Fruit fly (Drosophila melanogaster): ENCODE data around the gene E5.
A peak's percentile ranks its signal among the peaks of the same experiment; 100 is the strongest.

Gene E5

DNA sequence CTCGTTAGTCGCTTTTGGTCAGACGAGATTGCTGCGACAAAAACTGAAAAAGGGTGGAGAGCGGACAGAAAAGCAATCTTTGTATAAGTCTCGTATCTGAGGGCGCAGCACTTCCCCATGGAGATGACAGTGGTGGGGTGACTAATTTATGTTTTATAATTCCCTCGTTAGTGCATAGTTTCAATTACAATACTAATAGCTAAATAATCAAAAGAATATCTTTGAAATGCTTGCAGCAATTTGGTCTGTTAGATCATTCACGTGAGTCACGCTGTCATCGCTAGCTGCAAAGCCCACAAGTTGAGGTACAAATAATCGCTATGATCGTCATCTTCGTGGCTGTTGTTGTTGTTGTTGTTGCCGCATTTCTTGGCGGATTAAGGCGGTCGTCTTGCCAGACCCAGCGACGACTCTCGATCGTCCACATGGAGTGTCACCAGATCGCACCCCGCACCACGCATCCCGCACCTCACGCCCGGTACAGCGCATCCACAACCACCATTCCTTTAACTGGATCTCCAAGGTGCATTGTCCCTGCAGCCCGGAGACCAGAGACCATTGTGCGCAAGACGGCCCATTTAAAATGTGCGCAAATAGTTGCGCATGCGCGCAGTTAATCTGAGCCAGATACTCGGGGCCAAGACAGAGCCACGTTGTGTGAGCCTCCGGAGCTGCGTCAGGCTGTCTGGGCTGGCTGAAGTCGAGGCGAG lies 47.2 kb upstream of the E5 start (continued):
- TF ChIP-seq jumu (GFP tag; optimal IDR thresholded peaks at IDR 0.05) (peak; percentile 4), E2f1 (GFP tag; IDR thresholded peaks at IDR 0.05) (peak; percentile 36; the same call in 1 of the 2 replicates), scrt (GFP tag; optimal IDR thresholded peaks at IDR 0.05) (no peak), wor (GFP tag; IDR thresholded peaks at IDR 0.05) (no peak), CG12299 (tag; optimal IDR thresholded peaks at IDR 0.05) (no peak), CG13624 (GFP tag; optimal IDR thresholded peaks at IDR 0.05) (no peak), gce (GFP tag; IDR thresholded peaks at IDR 0.05) (0 out of 3 replicates have a peak, but pooled peaks have one; percentile 24), CG32532 (GFP tag; IDR thresholded peaks at IDR 0.05) (no peak), Bgb (GFP tag; IDR thresholded peaks at IDR 0.05; ENCODE audit: partially characterized antibody) (0 out of 2 replicates have a peak, but pooled peaks have one; percentile 21), CG13894 (tag; optimal IDR thresholded peaks at IDR 0.05) (no peak), Neu2 (GFP tag; optimal IDR thresholded peaks at IDR 0.05; ENCODE audit: borderline replicate concordance) (no peak), Xbp1 (GFP tag; optimal IDR thresholded peaks at IDR 0.05) (no peak), TFAM (GFP tag; optimal IDR thresholded peaks at IDR 0.05) (no peak), phol (tag; optimal IDR thresholded peaks at IDR 0.05) (peak; percentile 25), ERR (GFP tag; optimal IDR thresholded peaks at IDR 0.05) (no peak), wdn (GFP tag; IDR thresholded peaks at IDR 0.05) (no peak), wek (GFP tag; optimal IDR thresholded peaks at IDR 0.05) (no peak), sug (tag; optimal IDR thresholded peaks at IDR 0.05) (no peak), CG6272 (GFP tag; IDR thresholded peaks at IDR 0.05) (peak; percentile 24; the same call in 1 of the 2 replicates), CG6654 (GFP tag; optimal IDR thresholded peaks at IDR 0.05) (no peak), nerfin-1 (tag; optimal IDR thresholded peaks at IDR 0.05) (peak; percentile 38), zfh2 (GFP tag; optimal IDR thresholded peaks at IDR 0.05) (no peak), Fer3 (tag; optimal IDR thresholded peaks at IDR 0.05) (no peak), amos (GFP tag; IDR thresholded peaks at IDR 0.05; ENCODE audit: partially characterized antibody) (no peak), fd64A (GFP tag; optimal IDR thresholded peaks at IDR 0.05) (peak; percentile 17), peb (GFP tag; IDR thresholded peaks at IDR 0.05) (peak; percentile 24; the same call in 1 of the 2 replicates), org-1 (GFP tag; optimal IDR thresholded peaks at IDR 0.05) (no peak), CG30403 (GFP tag; optimal IDR thresholded peaks at IDR 0.05) (no peak), pb (GFP tag; optimal IDR thresholded peaks at IDR 0.05) (no peak), CrebB (tag; optimal IDR thresholded peaks at IDR 0.05) (no peak), CG15479 (GFP tag; optimal IDR thresholded peaks at IDR 0.05) (no peak), BtbVII (GFP tag; optimal IDR thresholded peaks at IDR 0.05) (no peak), CG30431 (GFP tag; optimal IDR thresholded peaks at IDR 0.05) (no peak), Lpt (GFP tag; optimal IDR thresholded peaks at IDR 0.05) (no peak), CG4854 (GFP tag; optimal IDR thresholded peaks at IDR 0.05) (no peak), MTF-1 (GFP tag; optimal IDR thresholded peaks at IDR 0.05; ENCODE audit: borderline replicate concordance) (no peak), CG1603 (tag; optimal IDR thresholded peaks at IDR 0.05) (peak; percentile 28), ranshi (GFP tag; IDR thresholded peaks at IDR 0.05) (peak; percentile 39; the same call in 1 of the 2 replicates), CG8281 (tag; optimal IDR thresholded peaks at IDR 0.05) (no peak), Adf1 (GFP tag; IDR thresholded peaks at IDR 0.05) (no peak), CG12942 (GFP tag; optimal IDR thresholded peaks at IDR 0.05) (no peak), Awh (GFP tag; IDR thresholded peaks at IDR 0.05) (0 out of 2 replicates have a peak, but pooled peaks have one; percentile 39), gem (tag; optimal IDR thresholded peaks at IDR 0.05) (peak; percentile 24), NC2β (GFP tag; optimal IDR thresholded peaks at IDR 0.05) (no peak), repo (GFP tag; optimal IDR thresholded peaks at IDR 0.05) (no peak), Oaz (GFP tag; IDR thresholded peaks at IDR 0.05) (no peak), pan (optimal IDR thresholded peaks at IDR 0.05) (no peak), pan (GFP tag; optimal IDR thresholded peaks at IDR 0.05 in 1 of 2, IDR thresholded peaks at IDR 0.05 in 1 of 2) (peak in 1 of 2 experiments; percentile 26), C15 (GFP tag; IDR thresholded peaks at IDR 0.05) (no peak), luna (GFP tag; optimal IDR thresholded peaks at IDR 0.05) (no peak)

All from whole organism, embryonic.